Worm (Caenorhabditis elegans) whole organism, L1 larva: ENCODE measurements around the gene T25G12.6.

Experiments used
- C16A3.4 ChIP-seq: fragments of 150-350 bp; optimal IDR thresholded peaks from 2 replicates; lab custom pipeline; 2014; ENCODE audit warnings: missing biosample characterization, missing genetic modification characterization
- Y116A8C.19 ChIP-seq: sonication (generic microtip); optimal IDR thresholded peaks from 2 replicates; lab custom pipeline; 2016; ENCODE audit warnings: missing compliant biosample characterization, missing genetic modification characterization, borderline replicate concordance
- alr-1 ChIP-seq: fragments of 200-800 bp; sonication (Bioruptor generic); optimal IDR thresholded peaks from 2 replicates; lab custom pipeline; 2018; ENCODE audit warnings: borderline replicate concordance, mild to moderate bottlenecking, missing genetic modification characterization, missing compliant biosample characterization
- aly-2 ChIP-seq: fragments of 150-350 bp; optimal IDR thresholded peaks from 2 replicates; lab custom pipeline; 2014; ENCODE audit warnings: missing biosample characterization, missing genetic modification characterization
- blmp-1 ChIP-seq: fragments of 150-350 bp; optimal IDR thresholded peaks from 2 replicates; lab custom pipeline; 2014; ENCODE audit warnings: missing biosample characterization, missing genetic modification characterization
- ceh-82 ChIP-seq, 3 experiments: fragments of 150-350 bp in 1 of 3; sonication (generic microtip) in 2 of 3; optimal IDR thresholded peaks; 2 replicates each; lab custom pipeline; 2014 to 2017; ENCODE audit warnings: missing biosample characterization in 3 of 3, missing genetic modification characterization in 3 of 3
- ceh-90 ChIP-seq: sonication (generic microtip); optimal IDR thresholded peaks from 2 replicates; lab custom pipeline; 2016; ENCODE audit warnings: missing genetic modification characterization, missing compliant biosample characterization
- ces-1 ChIP-seq: fragments of 150-350 bp; optimal IDR thresholded peaks from 2 replicates; lab custom pipeline; 2014; ENCODE audit warnings: missing biosample characterization, missing genetic modification reagents, missing genetic modification characterization
- dpl-1 ChIP-seq, 3 experiments: fragments of 150-350 bp in 2 of 3; sonication (generic microtip) in 1 of 3; optimal IDR thresholded peaks; 2 replicates each; lab custom pipeline; 2014 to 2017; ENCODE audit warnings: missing biosample characterization in 3 of 3, missing genetic modification characterization in 3 of 3, missing genetic modification reagents in 3 of 3
- efl-1 ChIP-seq, 4 experiments: fragments of 150-350 bp; optimal IDR thresholded peaks in 3 of 4; peaks in 1 of 4; 1 replicate in 1 of 4; 2 replicates in 3 of 4; lab custom pipeline; 2014; ENCODE audit warnings: missing biosample characterization in 2 of 4, missing genetic modification characterization in 2 of 4, missing genetic modification reagents in 2 of 4
- egl-27 ChIP-seq, 2 experiments: fragments of 150-350 bp in 1 of 2; sonication (generic microtip); optimal IDR thresholded peaks; 3 replicates each; lab custom pipeline; 2017 to 2018; ENCODE audit warnings: missing biosample characterization in 2 of 2, missing genetic modification characterization in 2 of 2, missing genetic modification reagents in 2 of 2
- ets-5 ChIP-seq: fragments of 200-800 bp; sonication (Bioruptor generic); IDR thresholded peaks from 2 replicates; pipeline ENCODE4 v1.3.6; 2022; ENCODE audit warnings: missing genetic modification characterization, missing compliant biosample characterization
- fkh-10 ChIP-seq: sonication (generic microtip); optimal IDR thresholded peaks from 2 replicates; lab custom pipeline; 2017; ENCODE audit warnings: missing biosample characterization, missing genetic modification reagents, missing genetic modification characterization
- fkh-4 ChIP-seq: sonication (generic microtip); optimal IDR thresholded peaks from 2 replicates; lab custom pipeline; 2016; ENCODE audit warnings: missing compliant biosample characterization, missing genetic modification characterization, borderline replicate concordance
- hpl-2 ChIP-seq: fragments of 150-350 bp; optimal IDR thresholded peaks from 2 replicates; lab custom pipeline; 2014; ENCODE audit warnings: missing biosample characterization, missing genetic modification reagents, missing genetic modification characterization
- isw-1 ChIP-seq: fragments of 200-800 bp; sonication (Bioruptor generic); IDR thresholded peaks from 2 replicates; pipeline ENCODE4 v1.3.6; 2022; ENCODE audit warnings: missing genetic modification characterization, missing compliant biosample characterization
- jun-1 ChIP-seq: fragments of 150-350 bp; optimal IDR thresholded peaks from 2 replicates; lab custom pipeline; 2014; ENCODE audit warnings: missing biosample characterization, missing genetic modification reagents, missing genetic modification characterization
- lin-13 ChIP-seq: fragments of 150-350 bp; optimal IDR thresholded peaks from 2 replicates; lab custom pipeline; 2014; ENCODE audit warnings: missing biosample characterization, missing genetic modification reagents, missing genetic modification characterization
- lin-15B ChIP-seq: fragments of 150-350 bp; sonication (generic microtip); optimal IDR thresholded peaks from 3 replicates; lab custom pipeline; 2014; ENCODE audit warnings: missing biosample characterization, missing genetic modification characterization
- lin-35 ChIP-seq, 2 experiments: fragments of 150-350 bp; optimal IDR thresholded peaks; 2 replicates each; lab custom pipeline; 2014; ENCODE audit warnings: missing biosample characterization in 2 of 2, missing genetic modification characterization in 2 of 2, missing genetic modification reagents in 2 of 2
- lin-39 ChIP-seq: fragments of 150-350 bp; optimal IDR thresholded peaks from 2 replicates; lab custom pipeline; 2014; ENCODE audit warnings: missing biosample characterization, missing genetic modification reagents, missing genetic modification characterization
- lsy-2 ChIP-seq, 2 experiments: fragments of 150-350 bp; optimal IDR thresholded peaks; 2 replicates each; lab custom pipeline; 2014; ENCODE audit warnings: missing biosample characterization in 2 of 2, missing genetic modification characterization in 2 of 2
- nhr-20 ChIP-seq: sonication (generic microtip); optimal IDR thresholded peaks from 2 replicates; lab custom pipeline; 2016; ENCODE audit warnings: mild to moderate bottlenecking, missing genetic modification characterization, missing compliant biosample characterization
- nhr-71 ChIP-seq: sonication (generic microtip); optimal IDR thresholded peaks from 2 replicates; lab custom pipeline; 2016; ENCODE audit warnings: mild to moderate bottlenecking, missing genetic modification characterization, moderate library complexity, missing compliant biosample characterization
- nhr-84 ChIP-seq: sonication (generic microtip); optimal IDR thresholded peaks from 2 replicates; lab custom pipeline; 2017; ENCODE audit warnings: missing biosample characterization, missing genetic modification characterization
- nhr-85 ChIP-seq: sonication (generic microtip); peaks from one replicate; lab custom pipeline; 2016; ENCODE audit warnings: missing genetic modification characterization, inconsistent platforms, missing compliant biosample characterization
- pag-3 ChIP-seq: sonication (generic microtip); optimal IDR thresholded peaks from 2 replicates; lab custom pipeline; 2017; ENCODE audit warnings: missing genetic modification characterization, mild to moderate bottlenecking, missing compliant biosample characterization, antibody characterized with exemption, borderline replicate concordance; ENCODE audit not compliant: insufficient read depth
- pqm-1 ChIP-seq: sonication (generic microtip); optimal IDR thresholded peaks from 3 replicates; lab custom pipeline; 2017; ENCODE audit warnings: missing biosample characterization, missing genetic modification characterization
- rnt-1 ChIP-seq: sonication (generic microtip); optimal IDR thresholded peaks from 2 replicates; lab custom pipeline; 2016; ENCODE audit warnings: mild to moderate bottlenecking, missing genetic modification characterization, moderate library complexity, missing compliant biosample characterization
- sup-37 ChIP-seq: fragments of 200-800 bp; sonication (Bioruptor generic); optimal IDR thresholded peaks from 2 replicates; lab custom pipeline; 2018; ENCODE audit warnings: mild to moderate bottlenecking, missing genetic modification characterization, missing compliant biosample characterization
- tbx-2 ChIP-seq: sonication (generic microtip); optimal IDR thresholded peaks from 2 replicates; lab custom pipeline; 2016; ENCODE audit warnings: missing genetic modification characterization, missing compliant biosample characterization
- tlp-1 ChIP-seq: fragments of 150-350 bp; optimal IDR thresholded peaks from 2 replicates; lab custom pipeline; 2014; ENCODE audit warnings: missing biosample characterization, missing genetic modification characterization
- unc-130 ChIP-seq: fragments of 150-350 bp; optimal IDR thresholded peaks from 2 replicates; lab custom pipeline; 2017; ENCODE audit warnings: missing biosample characterization, missing genetic modification characterization, inconsistent platforms
- unc-30 ChIP-seq: sonication (generic microtip); optimal IDR thresholded peaks from 2 replicates; lab custom pipeline; 2017; ENCODE audit warnings: missing biosample characterization, missing genetic modification characterization
- unc-98 ChIP-seq: fragments of 200-800 bp; sonication (Bioruptor generic); IDR thresholded peaks from 2 replicates; pipeline ENCODE4 v1.3.6; 2022; ENCODE audit warnings: missing genetic modification characterization, missing compliant biosample characterization
- vab-15 ChIP-seq: sonication (generic microtip); optimal IDR thresholded peaks from 2 replicates; lab custom pipeline; 2017; ENCODE audit warnings: missing genotype, mild to moderate bottlenecking, missing genetic modification characterization, missing compliant biosample characterization
- xbp-1 ChIP-seq: sonication (generic microtip); optimal IDR thresholded peaks from 2 replicates; lab custom pipeline; 2016; ENCODE audit warnings: missing genetic modification characterization, missing compliant biosample characterization
- zag-1 ChIP-seq: fragments of 150-350 bp; optimal IDR thresholded peaks from 2 replicates; lab custom pipeline; 2014; ENCODE audit warnings: missing biosample characterization, missing genetic modification characterization
- zip-4 ChIP-seq: fragments of 200-800 bp; sonication (Bioruptor generic); optimal IDR thresholded peaks from 2 replicates; lab custom pipeline; 2018; ENCODE audit warnings: mild to moderate bottlenecking, missing genetic modification characterization, moderate library complexity, missing compliant biosample characterization
- ztf-11 ChIP-seq, 2 experiments: sonication (generic microtip); optimal IDR thresholded peaks; 2 replicates each; lab custom pipeline; 2016 to 2017; ENCODE audit warnings: missing genetic modification characterization in 2 of 2, missing biosample characterization in 1 of 2, missing compliant biosample characterization in 1 of 2
- ztf-4 ChIP-seq: fragments of 150-350 bp; optimal IDR thresholded peaks from 2 replicates; lab custom pipeline; 2014; ENCODE audit warnings: missing biosample characterization, missing genetic modification characterization

The T25G12.6 gene

DNA sequence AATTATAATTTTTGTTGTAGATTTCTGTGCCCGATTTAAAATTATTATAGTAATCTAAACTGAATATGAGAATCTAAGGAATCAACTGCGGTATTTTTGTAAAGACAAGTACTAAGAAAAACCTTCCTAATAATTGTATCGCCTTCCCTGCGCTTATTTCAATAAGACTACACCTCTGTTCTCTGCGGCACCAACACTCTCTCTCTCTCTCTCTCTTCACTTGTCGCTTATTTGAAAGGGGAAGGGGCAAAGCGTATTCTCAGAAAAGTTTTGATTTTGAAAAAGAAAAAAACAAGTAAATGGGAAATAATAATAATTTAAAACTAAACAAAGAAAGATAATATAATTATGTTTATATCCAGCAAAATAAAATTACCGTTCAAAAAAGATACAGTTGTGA, 48.8 kb downstream of the T25G12.6 start (continued):
- peak; percentile 82 for TF ChIP-seq C16A3.4
- TF ChIP-seq pqm-1, result no peak
- TF ChIP-seq unc-130, result peak; percentile 41
- TF ChIP-seq ztf-4 (tag; lab: Kevin White, UChicago), result peak; percentile 8
- TF ChIP-seq ceh-90 (tag; lab: Kevin White, UChicago), result no peak
- no peak for TF ChIP-seq aly-2 (tag; lab: Kevin White, UChicago)
- peak; percentile 1 for TF ChIP-seq pag-3 (tag; lab: Kevin White, UChicago)
- TF ChIP-seq fkh-10 (GFP tag; lab: Kevin White, UChicago), result peak; percentile 35
- no peak for TF ChIP-seq ztf-11 (tag; optimal IDR thresholded peaks at IDR 0.05; lab: Kevin White, UChicago)
- peak; percentile 53 to 68 for TF ChIP-seq efl-1 (optimal IDR thresholded peaks at IDR 0.05; lab: Kevin White, UChicago)
- TF ChIP-seq efl-1 (GFP tag; optimal IDR thresholded peaks at IDR 0.05 in 1 of 2; lab: Kevin White, UChicago), result peak; percentile 5 to 40
- no peak for TF ChIP-seq ets-5
- TF ChIP-seq sup-37, result no peak
- TF ChIP-seq isw-1 (GFP tag; lab: Robert Waterston, UW), result peak; percentile 4; the same call in 1 of the 2 replicates
- TF ChIP-seq ces-1, result no peak
- no peak for TF ChIP-seq fkh-4
- no peak for TF ChIP-seq alr-1 (tag; lab: Kevin White, UChicago)
- peak; percentile 65 for TF ChIP-seq nhr-85 (tag; lab: Kevin White, UChicago)
- peak; percentile 57 to 69 for TF ChIP-seq lsy-2 (tag; optimal IDR thresholded peaks at IDR 0.05; lab: Kevin White, UChicago)
- peak; percentile 15 for TF ChIP-seq hpl-2 (GFP tag; lab: Kevin White, UChicago)
- peak; percentile 85 for TF ChIP-seq rnt-1 (tag; lab: Kevin White, UChicago)
- no peak for TF ChIP-seq egl-27 (tag; optimal IDR thresholded peaks at IDR 0.05; lab: Kevin White, UChicago)
- peak; percentile 61 for TF ChIP-seq tbx-2
- TF ChIP-seq xbp-1 (tag; lab: Kevin White, UChicago), result peak; percentile 51
- no peak for TF ChIP-seq zag-1 (tag; lab: Kevin White, UChicago)
- TF ChIP-seq lin-35 (GFP tag; optimal IDR thresholded peaks at IDR 0.05; lab: Kevin White, UChicago), result peak; percentile 32 to 77
- TF ChIP-seq nhr-20 (tag; lab: Kevin White, UChicago), result peak; percentile 65
- no peak for TF ChIP-seq nhr-84 (tag; lab: Kevin White, UChicago)
- peak; percentile 57 for TF ChIP-seq lin-13
- peak; percentile 86 to 89 (median 88) for TF ChIP-seq ceh-82 (tag; optimal IDR thresholded peaks at IDR 0.05; lab: Kevin White, UChicago)
- TF ChIP-seq nhr-71 (tag; lab: Kevin White, UChicago), result peak; percentile 75
- no peak for TF ChIP-seq Y116A8C.19
- no peak for TF ChIP-seq lin-15B (tag; lab: Kevin White, UChicago)
- peak; percentile 14 for TF ChIP-seq blmp-1 (tag; lab: Kevin White, UChicago)
- TF ChIP-seq dpl-1 (GFP tag; optimal IDR thresholded peaks at IDR 0.05; lab: Kevin White, UChicago), result peak in 1 of 3 experiments; percentile 23

DNA sequence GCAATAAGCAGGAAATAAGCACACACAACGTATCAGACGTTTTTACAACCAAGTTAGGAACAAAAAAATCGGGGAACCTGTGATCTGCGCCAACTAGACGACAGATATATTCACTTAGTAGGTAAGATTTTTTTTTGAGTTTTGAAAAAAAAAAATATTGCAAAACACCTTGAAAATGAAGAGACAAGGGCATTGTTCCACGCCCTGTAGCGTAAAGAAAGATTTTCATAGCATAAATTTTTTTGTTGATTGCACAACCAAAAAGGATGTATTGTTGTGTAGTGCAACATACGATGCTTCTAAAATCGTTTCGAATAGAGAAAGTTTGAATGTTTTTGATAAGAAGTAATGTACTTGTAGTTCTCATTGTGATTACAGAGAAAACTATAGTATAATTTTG, 49.9 kb downstream of the T25G12.6 start:
- no peak for TF ChIP-seq efl-1 (optimal IDR thresholded peaks at IDR 0.05; lab: Kevin White, UChicago)
- TF ChIP-seq efl-1 (GFP tag; optimal IDR thresholded peaks at IDR 0.05 in 1 of 2; lab: Kevin White, UChicago), result peak in 1 of 2 experiments; percentile 54
- TF ChIP-seq jun-1 (tag; lab: Kevin White, UChicago), result no peak

DNA sequence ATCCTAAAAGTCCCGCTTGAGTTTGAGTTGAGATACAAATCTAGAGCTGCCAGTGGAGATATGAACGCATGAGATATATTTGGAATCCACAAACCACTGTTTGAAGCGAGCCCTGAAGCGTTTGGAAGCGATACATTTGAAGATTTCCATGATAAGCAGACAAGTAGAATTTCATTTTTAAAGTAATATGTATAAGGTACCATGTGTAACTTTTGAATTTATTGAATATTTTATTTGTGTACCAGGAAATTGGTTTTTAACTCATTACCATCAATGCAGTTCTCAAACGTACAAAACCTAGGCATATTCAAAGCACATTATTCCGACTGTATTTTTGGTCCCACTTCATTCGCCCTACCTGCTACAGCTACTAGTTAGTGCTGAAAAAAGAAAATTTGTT, 51.8 kb downstream of the T25G12.6 start, which contains the start of gene B0302.2:
Gene B0302.2, plus strand, starts transcription at position 301 of the 400 bp plus-strand sequence.
- TF ChIP-seq zip-4 (GFP tag; lab: Kevin White, UChicago) (no peak), tlp-1 (tag; lab: Kevin White, UChicago) (no peak), lin-39 (tag; lab: Kevin White, UChicago) (no peak), ztf-11 (tag; optimal IDR thresholded peaks at IDR 0.05; lab: Kevin White, UChicago) (no peak), unc-130 (no peak), unc-98 (GFP tag; lab: Robert Waterston, UW) (no peak), vab-15 (no peak), pqm-1 (no peak), nhr-85 (tag; lab: Kevin White, UChicago) (no peak), unc-30 (tag; lab: Kevin White, UChicago) (no peak), pag-3 (tag; lab: Kevin White, UChicago) (no peak), ceh-82 (tag; optimal IDR thresholded peaks at IDR 0.05; lab: Kevin White, UChicago) (no peak)
